Worm (Caenorhabditis elegans) whole organism, midembryonic: ENCODE data around the gene mut-14.

Source experiments
- T22C8.4 ChIP-seq: fragments of 200-800 bp; sonication (Bioruptor generic); IDR thresholded peaks from 2 replicates; pipeline ENCODE4 v1.3.6; 2022; ENCODE audit warnings: missing genetic modification characterization, missing compliant biosample characterization
- cog-1 ChIP-seq: sonication (generic microtip); optimal IDR thresholded peaks from 2 replicates; lab custom pipeline; 2016; ENCODE audit warnings: missing genetic modification characterization, missing compliant biosample characterization
- flt-1 ChIP-seq: fragments of 200-800 bp; sonication (Bioruptor generic); IDR thresholded peaks from 2 replicates; pipeline ENCODE4 v1.3.6; 2022; ENCODE audit warnings: missing genetic modification characterization, missing compliant biosample characterization
- klf-2 ChIP-seq: fragments of 200-800 bp; sonication (Bioruptor generic); conservative IDR thresholded peaks from 2 replicates; pipeline ENCODE4 v1.3.6; 2022; ENCODE audit warnings: missing genetic modification reagents, missing genetic modification characterization, missing compliant biosample characterization
- med-1 ChIP-seq: sonication (generic microtip); optimal IDR thresholded peaks from 2 replicates; lab custom pipeline; 2017; ENCODE audit warnings: missing genetic modification characterization, mild to moderate bottlenecking, missing compliant biosample characterization, antibody characterized with exemption, missing genetic modification reagents; ENCODE audit not compliant: insufficient read depth
- ref-1 ChIP-seq: fragments of 200-800 bp; sonication (Bioruptor generic); conservative IDR thresholded peaks from 2 replicates; pipeline ENCODE4 v1.3.6; 2022; ENCODE audit warnings: missing genetic modification reagents, missing genetic modification characterization, missing compliant biosample characterization
- tab-1 ChIP-seq: fragments of 200-800 bp; sonication (Bioruptor generic); IDR thresholded peaks from 2 replicates; pipeline ENCODE4 v1.3.6; 2022; ENCODE audit warnings: missing genetic modification characterization, missing compliant biosample characterization
- ztf-23 ChIP-seq: fragments of 200-800 bp; sonication (Bioruptor generic); IDR thresholded peaks from 2 replicates; pipeline ENCODE4 v1.3.6; 2022; ENCODE audit warnings: missing genetic modification reagents, missing genetic modification characterization, missing compliant biosample characterization
- ztf-29 ChIP-seq: fragments of 200-800 bp; sonication (Bioruptor generic); IDR thresholded peaks from 2 replicates; pipeline ENCODE4 v1.3.6; 2022; ENCODE audit warnings: missing genetic modification reagents, missing genetic modification characterization, missing compliant biosample characterization

mut-14 gene

DNA sequence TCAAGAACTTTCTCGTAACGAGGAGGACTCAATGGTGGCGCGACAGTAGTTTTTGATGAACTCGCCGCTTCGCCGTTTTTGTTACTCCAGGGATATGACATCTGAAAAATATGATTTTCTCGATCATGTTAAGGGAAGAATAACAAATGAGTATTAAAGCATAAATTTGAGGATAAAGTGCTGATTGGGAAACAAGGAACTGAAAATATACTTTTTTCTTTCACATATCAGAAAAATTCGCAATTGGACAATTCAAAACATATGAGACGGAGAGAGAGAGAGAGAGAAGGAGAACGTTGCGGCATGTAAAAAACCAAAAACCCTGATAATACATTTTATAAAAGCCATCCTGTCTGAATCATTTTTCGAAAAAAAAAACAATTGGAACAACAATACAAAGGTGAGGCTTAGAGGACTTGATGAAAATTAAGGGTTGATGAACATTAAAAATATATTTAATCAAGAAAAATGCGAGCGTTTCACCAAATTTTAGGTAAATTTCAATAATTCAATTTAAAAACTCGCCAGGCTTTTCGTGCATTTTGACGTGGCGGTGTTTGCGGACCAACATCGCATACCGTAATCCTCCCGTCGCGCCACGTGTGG lies at the start of gene mut-14, which contains the start of gene C14C11.2:
TSS of gene mut-14 (minus strand) at position 101 of the 606 bp plus-strand sequence.
TSS of gene C14C11.2 (plus strand) at position 556 of the 606 bp plus-strand sequence.
- TF ChIP-seq flt-1 (GFP tag; lab: Robert Waterston, UW) = no peak

DNA sequence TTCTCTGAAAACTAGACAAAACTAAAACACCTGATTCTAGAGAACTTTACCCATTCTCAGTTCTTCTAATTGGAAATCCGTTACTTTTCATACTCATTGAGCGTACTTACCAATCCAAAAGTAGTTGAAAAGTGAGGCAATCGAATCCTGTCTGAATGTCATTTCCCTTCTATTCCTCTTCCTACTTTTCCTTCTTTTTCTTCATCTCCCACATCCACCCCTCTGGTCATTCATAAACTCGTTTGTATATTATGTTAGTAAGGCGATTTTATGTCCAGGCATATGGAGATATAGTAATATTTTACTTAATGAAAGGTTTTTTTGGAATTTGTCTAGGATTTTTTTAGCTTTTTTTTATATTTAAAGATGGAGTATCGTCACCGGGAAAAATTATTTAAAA lies 47.8 kb upstream of the mut-14 start:
- TF ChIP-seq tab-1 (GFP tag; lab: Robert Waterston, UW) = no peak

DNA sequence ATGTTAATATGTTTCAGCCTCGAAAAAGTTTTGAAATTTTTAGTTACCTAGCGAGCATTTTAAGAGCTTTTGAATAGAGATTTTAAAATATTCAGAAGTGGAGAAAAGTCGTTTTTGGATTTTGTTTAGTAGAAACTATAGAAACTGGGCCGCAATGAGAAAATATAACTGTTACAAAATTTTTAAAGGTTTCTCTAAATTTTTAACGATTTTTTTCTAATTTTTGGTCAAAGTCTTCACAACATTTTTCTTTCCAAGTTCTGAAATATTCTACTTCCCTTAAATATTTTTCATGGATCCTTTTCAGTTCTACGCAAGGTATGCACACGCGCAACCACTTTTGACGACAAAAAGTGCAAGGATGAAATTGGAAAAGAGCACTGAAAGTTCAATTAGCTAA lies 45.0 kb upstream of the mut-14 start, which contains the start of gene peli-1:
TSS of gene peli-1 (plus strand) at position 301 of the 400 bp plus-strand sequence.
- TF ChIP-seq klf-2 (GFP tag; lab: Robert Waterston, UW) (no peak), cog-1 (tag; lab: Kevin White, UChicago) (no peak), ztf-23 (GFP tag; lab: Robert Waterston, UW) (no peak), T22C8.4 (GFP tag; lab: Robert Waterston, UW) (no peak), flt-1 (GFP tag; lab: Robert Waterston, UW) (no peak), ref-1 (GFP tag; lab: Robert Waterston, UW) (no peak), ztf-29 (no peak), tab-1 (GFP tag; lab: Robert Waterston, UW) (no peak), med-1 (GFP tag; lab: Kevin White, UChicago) (no peak)

DNA sequence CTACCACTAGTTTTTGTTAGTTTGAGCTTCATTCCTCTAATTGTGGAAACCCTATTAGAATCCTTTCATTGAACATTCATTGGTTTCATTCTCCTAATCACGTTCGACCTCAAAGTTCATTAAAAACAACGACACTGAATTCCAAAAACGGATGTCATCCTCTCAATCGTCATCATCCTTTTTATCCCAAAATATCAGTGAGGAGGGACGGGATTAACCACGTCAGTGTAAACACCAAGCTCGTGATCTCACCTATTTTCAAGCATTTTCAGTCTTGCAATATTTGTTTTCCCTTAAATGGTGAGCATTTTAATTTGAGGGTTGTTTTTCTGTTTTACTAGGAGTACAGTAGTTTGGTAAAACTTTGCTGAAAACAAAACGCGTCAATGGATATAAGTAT lies 44.0 kb upstream of the mut-14 start:
- TF ChIP-seq flt-1 (GFP tag; lab: Robert Waterston, UW) (no peak), med-1 (GFP tag; lab: Kevin White, UChicago) (no peak), tab-1 (GFP tag; lab: Robert Waterston, UW) (no peak), T22C8.4 (GFP tag; lab: Robert Waterston, UW) (no peak), klf-2 (GFP tag; lab: Robert Waterston, UW) (no peak), ztf-23 (GFP tag; lab: Robert Waterston, UW) (no peak), ztf-29 (no peak), ref-1 (GFP tag; lab: Robert Waterston, UW) (no peak), cog-1 (tag; lab: Kevin White, UChicago) (no peak)

DNA sequence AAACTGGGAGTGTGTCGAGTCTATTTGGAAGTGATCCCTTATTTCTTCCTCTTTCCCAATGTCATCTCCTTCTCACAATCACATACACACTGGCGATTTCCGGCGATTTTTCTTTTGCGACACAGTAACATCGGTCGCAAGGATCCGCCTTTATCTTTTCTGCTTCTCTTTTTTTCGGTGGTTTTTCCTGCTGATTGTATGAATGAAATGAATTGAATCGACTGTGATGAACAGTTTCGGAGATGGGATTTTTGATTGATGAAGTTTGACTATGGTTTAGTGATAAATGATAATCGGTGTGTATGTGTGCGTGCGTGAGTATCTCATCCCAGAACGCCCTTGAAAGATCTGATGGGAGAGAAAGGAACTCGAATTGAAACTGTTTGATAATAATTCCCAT lies 40.6 kb upstream of the mut-14 start:
- TF ChIP-seq ztf-23 (GFP tag; lab: Robert Waterston, UW) (no peak), ref-1 (GFP tag; lab: Robert Waterston, UW) (no peak)

DNA sequence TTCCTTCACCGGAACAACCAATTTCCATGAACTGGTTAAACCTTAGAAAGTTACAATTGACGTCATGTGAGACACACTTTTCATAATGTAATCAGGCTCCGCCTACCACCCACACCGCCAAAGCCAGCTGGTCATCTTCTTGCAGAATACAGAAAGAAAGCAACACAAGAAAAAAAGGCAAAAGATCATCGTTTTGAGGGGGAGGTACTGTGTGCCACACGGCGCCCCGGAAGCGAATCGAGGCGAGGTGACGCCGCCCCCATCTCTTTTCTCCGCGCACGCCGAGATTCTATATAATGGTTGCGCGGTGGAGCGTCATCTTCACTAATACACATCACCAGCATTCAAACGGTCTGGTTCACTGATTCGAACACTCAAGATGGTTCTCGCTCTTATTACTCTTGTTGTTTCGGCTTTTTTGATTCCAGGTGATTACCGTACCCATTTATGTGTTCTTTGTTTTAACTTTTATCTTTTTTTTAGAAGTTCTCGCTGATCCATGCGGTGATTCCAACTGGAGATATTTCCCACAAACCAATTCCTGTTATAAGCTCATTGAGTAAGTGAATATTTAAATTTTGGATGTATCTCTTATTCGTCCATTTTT lies 39.4 kb upstream of the mut-14 start, which contains the start of gene clec-1:
TSS of gene clec-1 (plus strand) at position 320 of the 607 bp plus-strand sequence.
- TF ChIP-seq ztf-29 (no peak), tab-1 (GFP tag; lab: Robert Waterston, UW) (no peak), ztf-23 (GFP tag; lab: Robert Waterston, UW) (no peak), flt-1 (GFP tag; lab: Robert Waterston, UW) (no peak), ref-1 (GFP tag; lab: Robert Waterston, UW) (no peak), cog-1 (tag; lab: Kevin White, UChicago) (no peak), med-1 (GFP tag; lab: Kevin White, UChicago) (no peak), klf-2 (GFP tag; lab: Robert Waterston, UW) (no peak), T22C8.4 (GFP tag; lab: Robert Waterston, UW) (no peak)

DNA sequence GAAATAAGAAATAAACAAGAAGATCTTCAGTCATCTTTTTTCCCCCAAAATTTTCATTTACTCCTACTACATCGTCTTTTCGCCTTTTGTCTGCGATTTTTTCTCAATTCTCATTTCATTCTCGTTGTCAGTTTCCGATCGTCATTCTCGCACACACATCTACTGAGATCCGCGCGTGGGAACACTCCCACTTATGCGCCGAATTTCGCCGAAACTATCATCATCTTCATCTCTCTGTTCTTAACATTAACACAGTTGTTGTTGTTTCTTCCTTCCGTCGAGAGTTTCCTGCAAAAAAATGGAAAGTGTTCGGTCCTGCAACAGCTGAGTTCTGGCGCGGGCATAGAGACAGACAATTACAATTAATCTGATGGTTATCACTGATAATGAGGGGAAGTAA lies 37.1 kb upstream of the mut-14 start:
- TF ChIP-seq cog-1 (tag; lab: Kevin White, UChicago) (no peak), med-1 (GFP tag; lab: Kevin White, UChicago) (no peak), T22C8.4 (GFP tag; lab: Robert Waterston, UW) (no peak), flt-1 (GFP tag; lab: Robert Waterston, UW) (no peak), ztf-29 (no peak), ztf-23 (GFP tag; lab: Robert Waterston, UW) (no peak), ref-1 (GFP tag; lab: Robert Waterston, UW) (no peak), tab-1 (GFP tag; lab: Robert Waterston, UW) (no peak), klf-2 (GFP tag; lab: Robert Waterston, UW) (no peak)

DNA sequence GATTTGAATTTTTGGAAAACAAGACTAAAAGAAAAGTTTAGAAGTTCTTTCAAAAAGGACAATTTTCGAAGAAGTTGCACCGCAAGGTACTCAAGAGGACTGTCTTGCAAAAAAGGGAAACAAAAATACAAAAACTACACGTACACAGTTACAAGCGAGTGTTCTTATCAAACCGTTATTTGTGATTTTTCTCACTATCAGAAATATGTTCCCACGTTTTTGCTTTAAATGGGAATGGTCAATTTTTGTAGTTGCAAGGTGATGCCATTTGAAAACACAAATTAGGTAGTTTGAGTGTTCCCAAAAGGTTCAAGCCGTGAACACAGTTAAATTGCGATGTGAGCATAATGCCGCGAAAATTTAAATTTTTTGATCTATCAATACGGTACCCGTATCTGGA lies 35.7 kb upstream of the mut-14 start:
- TF ChIP-seq T22C8.4 (GFP tag; lab: Robert Waterston, UW) (no peak), med-1 (GFP tag; lab: Kevin White, UChicago) (no peak)

DNA sequence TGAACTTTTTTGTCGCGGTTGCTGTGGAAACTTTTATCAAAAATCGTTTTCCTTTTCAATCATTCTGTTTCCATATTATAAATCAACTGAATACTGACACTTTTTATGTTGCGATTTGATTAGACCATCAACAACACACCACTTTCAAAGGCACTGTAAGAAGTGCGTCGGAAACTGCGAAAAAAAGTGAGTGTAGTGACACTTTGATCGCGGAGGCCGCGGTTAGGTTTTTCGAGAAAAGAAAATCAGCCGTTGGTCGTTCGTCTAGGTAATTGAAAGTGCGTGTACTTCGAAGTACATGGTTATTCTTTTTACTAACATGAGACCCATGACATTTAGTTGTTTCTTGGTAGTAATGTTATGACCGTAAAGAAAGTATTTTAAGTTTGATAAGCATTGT lies 35.1 kb upstream of the mut-14 start:
- no peak for TF ChIP-seq klf-2 (GFP tag; lab: Robert Waterston, UW)
- no peak for TF ChIP-seq ztf-23 (GFP tag; lab: Robert Waterston, UW)
- no peak for TF ChIP-seq ref-1 (GFP tag; lab: Robert Waterston, UW)
- TF ChIP-seq T22C8.4 (GFP tag; lab: Robert Waterston, UW) = no peak
- TF ChIP-seq cog-1 (tag; lab: Kevin White, UChicago) = no peak
- TF ChIP-seq med-1 (GFP tag; lab: Kevin White, UChicago) = no peak
- no peak for TF ChIP-seq flt-1 (GFP tag; lab: Robert Waterston, UW)
- no peak for TF ChIP-seq ztf-29
- TF ChIP-seq tab-1 (GFP tag; lab: Robert Waterston, UW) = no peak

DNA sequence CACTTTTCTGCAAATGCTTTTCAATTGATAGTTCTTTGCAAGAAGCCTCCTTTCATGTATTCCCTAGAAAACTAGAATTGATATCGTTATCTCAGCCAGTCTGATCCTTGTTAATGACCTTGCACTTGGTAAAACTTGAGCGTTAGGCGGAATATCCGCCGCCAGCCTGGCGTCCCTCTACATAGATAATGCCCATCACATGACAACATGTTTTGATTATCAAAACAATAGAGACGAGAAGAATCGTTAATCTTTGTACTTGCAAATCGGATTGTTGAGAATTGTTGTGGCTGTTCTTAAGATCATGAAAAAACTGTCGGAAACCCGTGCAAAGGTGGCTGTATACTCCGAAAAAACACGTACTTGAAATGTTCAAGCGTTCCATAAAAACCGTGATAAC lies 33.1 kb upstream of the mut-14 start:
- TF ChIP-seq klf-2 (GFP tag; lab: Robert Waterston, UW) (no peak), ztf-23 (GFP tag; lab: Robert Waterston, UW) (no peak), ref-1 (GFP tag; lab: Robert Waterston, UW) (no peak), T22C8.4 (GFP tag; lab: Robert Waterston, UW) (no peak)
